Worm (Caenorhabditis elegans): Measurements from ENCODE around the gene zhit-3.

The zhit-3 gene

DNA sequence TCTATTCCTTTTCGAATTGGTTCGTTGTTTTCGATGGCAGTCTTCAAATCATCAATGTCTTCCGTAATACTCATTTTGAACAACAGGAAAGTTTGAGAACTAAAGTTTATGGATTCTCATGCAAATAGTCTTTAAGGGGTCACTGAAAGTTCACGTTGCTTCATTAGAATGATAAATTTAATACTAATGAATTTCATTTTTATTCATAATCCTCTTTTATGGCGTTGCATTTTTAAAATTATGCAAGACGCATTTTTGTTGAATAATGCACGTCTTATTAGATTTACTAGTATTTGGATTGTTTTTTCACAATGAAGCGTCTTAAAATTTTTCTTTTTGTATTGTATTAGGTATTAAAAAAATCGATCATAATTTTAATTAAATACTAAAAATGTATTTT, 31.2 kb upstream of the zhit-3 start, which contains the start of gene C12D8.9:
C12D8.9 (minus strand) TSS at position 101 of the 400 bp plus-strand sequence.
- TF ChIP-seq unc-86 (tag; optimal IDR thresholded peaks at IDR 0.05) (no peak), odd-2 (tag; optimal IDR thresholded peaks at IDR 0.05) (no peak), ceh-19 (GFP tag; optimal IDR thresholded peaks at IDR 0.05) (no peak)

- TF ChIP-seq hlh-13 (GFP tag; optimal IDR thresholded peaks at IDR 0.05) = no peak
- no peak for TF ChIP-seq pha-2 (tag; optimal IDR thresholded peaks at IDR 0.05)
Observed at ce11 chrV:10241121-10241803, 29.3 kb upstream of the zhit-3 start, which contains the start of the genes C12D8.21 and col-148. Gene C12D8.21, minus strand, starts transcription at chrV:10241188. Gene col-148, plus strand, starts transcription at chrV:10241753.

ce11 chrV:10239861-10240260, 27.9 kb upstream of the zhit-3 start, which contains the start of gene fipr-8:
Gene fipr-8, minus strand, starts transcription at chrV:10239961.
- TF ChIP-seq npax-4 (tag; optimal IDR thresholded peaks at IDR 0.05) (no peak), pag-3 (tag; optimal IDR thresholded peaks at IDR 0.05; ENCODE audit: borderline replicate concordance) (no peak), nfya-1 (tag; optimal IDR thresholded peaks at IDR 0.05) (no peak), pat-9 (tag; optimal IDR thresholded peaks at IDR 0.05) (no peak), K09A11.1 (tag; optimal IDR thresholded peaks at IDR 0.05; ENCODE audit: insufficient read depth) (no peak), pax-1 (tag; optimal IDR thresholded peaks at IDR 0.05) (no peak), unc-55 (GFP tag; optimal IDR thresholded peaks at IDR 0.05) (no peak), ahr-1 (tag; optimal IDR thresholded peaks at IDR 0.05) (no peak), eyg-1 (tag; optimal IDR thresholded peaks at IDR 0.05) (no peak), unc-3 (GFP tag; conservative IDR thresholded peaks at IDR 0.05) (no peak), unc-3 (tag; optimal IDR thresholded peaks at IDR 0.05) (no peak), C38D4.7 (GFP tag; optimal IDR thresholded peaks at IDR 0.05) (no peak), dve-1 (tag; optimal IDR thresholded peaks at IDR 0.05) (no peak), pqm-1 (tag; optimal IDR thresholded peaks at IDR 0.05) (no peak), ceh-19 (GFP tag; optimal IDR thresholded peaks at IDR 0.05) (no peak), ceh-34 (tag; optimal IDR thresholded peaks at IDR 0.05) (no peak), pros-1 (tag; optimal IDR thresholded peaks at IDR 0.05) (no peak), dmd-4 (tag; optimal IDR thresholded peaks at IDR 0.05; ENCODE audit: borderline replicate concordance) (no peak), mec-3 (tag; optimal IDR thresholded peaks at IDR 0.05; ENCODE audit: borderline replicate concordance) (no peak), ceh-48 (tag; optimal IDR thresholded peaks at IDR 0.05) (no peak), ceh-31 (tag; optimal IDR thresholded peaks at IDR 0.05) (no peak)

ce11 chrV:10238665-10239064, 26.7 kb upstream of the zhit-3 start, which contains the start of gene fubl-1:
Gene fubl-1, minus strand, starts transcription at chrV:10238866.
- TF ChIP-seq tbx-2 (tag; optimal IDR thresholded peaks at IDR 0.05) (peak; percentile 26), unc-55 (GFP tag; optimal IDR thresholded peaks at IDR 0.05) (peak; percentile 30), ceh-19 (GFP tag; optimal IDR thresholded peaks at IDR 0.05) (no peak), fax-1 (tag; optimal IDR thresholded peaks at IDR 0.05) (no peak), ceh-31 (tag; optimal IDR thresholded peaks at IDR 0.05) (peak; percentile 59)

ce11 chrV:10237959-10238444, 26.1 kb upstream of the zhit-3 start:
- no peak for TF ChIP-seq nhr-232 (tag; optimal IDR thresholded peaks at IDR 0.05)
- no peak for TF ChIP-seq pat-9 (tag; optimal IDR thresholded peaks at IDR 0.05)
- no peak for TF ChIP-seq dve-1 (tag; optimal IDR thresholded peaks at IDR 0.05)
- no peak for TF ChIP-seq gmeb-2 (tag; optimal IDR thresholded peaks at IDR 0.05)
- no peak for TF ChIP-seq zip-5 (tag; optimal IDR thresholded peaks at IDR 0.05)
- no peak for TF ChIP-seq ceh-22 (tag; optimal IDR thresholded peaks at IDR 0.05)
- no peak for TF ChIP-seq ceh-6 (GFP tag; optimal IDR thresholded peaks at IDR 0.05)
- TF ChIP-seq fkh-6 (tag; optimal IDR thresholded peaks at IDR 0.05) = no peak
- no peak for TF ChIP-seq syd-9 (tag; optimal IDR thresholded peaks at IDR 0.05)
- TF ChIP-seq unc-3 (GFP tag; conservative IDR thresholded peaks at IDR 0.05) = no peak
- no peak for TF ChIP-seq unc-3 (tag; optimal IDR thresholded peaks at IDR 0.05)
- no peak for TF ChIP-seq elt-4 (tag; optimal IDR thresholded peaks at IDR 0.05)
- no peak for TF ChIP-seq pha-2 (tag; optimal IDR thresholded peaks at IDR 0.05)
- TF ChIP-seq rnt-1 (tag; optimal IDR thresholded peaks at IDR 0.05) = no peak
- no peak for TF ChIP-seq sox-4 (tag; optimal IDR thresholded peaks at IDR 0.05)
- no peak for TF ChIP-seq unc-42 (tag; optimal IDR thresholded peaks at IDR 0.05)
- TF ChIP-seq ceh-30 (tag; optimal IDR thresholded peaks at IDR 0.05) = no peak
- TF ChIP-seq odd-2 (tag; optimal IDR thresholded peaks at IDR 0.05) = no peak

Data from whole organism, late embryonic.